Worm (Caenorhabditis elegans): ENCODE results near the gene twk-22.

twk-22 gene

ce11 chrX:16298173-16298572 is 8.1 kb upstream of the twk-22 start (continued):
- TF ChIP-seq nhr-120 (GFP tag; IDR thresholded peaks at IDR 0.05) (no peak), hlh-12 (tag; optimal IDR thresholded peaks at IDR 0.05) (peak; percentile 4), athp-1 (tag; optimal IDR thresholded peaks at IDR 0.05) (peak; percentile 14), attf-5 (GFP tag; optimal IDR thresholded peaks at IDR 0.05) (peak; percentile 11), hmg-20 (GFP tag; IDR thresholded peaks at IDR 0.05) (0 out of 2 replicates have a peak, but pooled peaks have one; percentile 37), K12H6.12 (tag; optimal IDR thresholded peaks at IDR 0.05) (no peak), mxl-1 (tag; optimal IDR thresholded peaks at IDR 0.05) (peak; percentile 62), F10E7.11 (tag; optimal IDR thresholded peaks at IDR 0.05) (peak; percentile 7), F57A8.1 (GFP tag; optimal IDR thresholded peaks at IDR 0.05) (no peak), snpc-1.1 (tag; optimal IDR thresholded peaks at IDR 0.05; ENCODE audit: insufficient read depth) (peak; percentile 72), lag-1 (GFP tag; IDR thresholded peaks at IDR 0.05) (no peak), B0019.2 (GFP tag; conservative IDR thresholded peaks at IDR 0.05) (no peak), ceh-58 (GFP tag; IDR thresholded peaks at IDR 0.05) (no peak), rcor-1 (GFP tag; IDR thresholded peaks at IDR 0.05) (peak; percentile 67), attf-6 (GFP tag; IDR thresholded peaks at IDR 0.05) (no peak), ztf-26 (tag; optimal IDR thresholded peaks at IDR 0.05) (peak; percentile 15), efl-1 (GFP tag; optimal IDR thresholded peaks at IDR 0.05) (no peak), C17E4.6 (GFP tag; IDR thresholded peaks at IDR 0.05) (no peak), gei-17 (GFP tag; optimal IDR thresholded peaks at IDR 0.05) (no peak), zim-3 (tag; optimal IDR thresholded peaks at IDR 0.05) (peak; percentile 71), nfyb-1 (GFP tag; IDR thresholded peaks at IDR 0.05) (peak; percentile 79), hlh-26 (GFP tag; conservative IDR thresholded peaks at IDR 0.05) (no peak), ztf-18 (tag; optimal IDR thresholded peaks at IDR 0.05) (peak; percentile 64), Y95B8A.8 (GFP tag; IDR thresholded peaks at IDR 0.05) (no peak), ztf-25 (GFP tag; IDR thresholded peaks at IDR 0.05) (0 out of 2 replicates have a peak, but pooled peaks have one; percentile 59), dpl-1 (GFP tag; optimal IDR thresholded peaks at IDR 0.05) (no peak), ztf-22 (GFP tag; optimal IDR thresholded peaks at IDR 0.05) (no peak), die-1 (tag; optimal IDR thresholded peaks at IDR 0.05) (peak; percentile 90), madf-10 (tag; optimal IDR thresholded peaks at IDR 0.05) (peak; percentile 75), snpc-1.3 (tag; optimal IDR thresholded peaks at IDR 0.05; ENCODE audit: insufficient read depth) (peak; percentile 59), pha-4 (tag; optimal IDR thresholded peaks at IDR 0.05) (no peak), repo-1 (tag; optimal IDR thresholded peaks at IDR 0.05) (peak; percentile 25), ccch-3 (GFP tag; optimal IDR thresholded peaks at IDR 0.05) (no peak), madf-6 (GFP tag; IDR thresholded peaks at IDR 0.05) (no peak; the same call in 1 of the 2 replicates), nhr-80 (tag; optimal IDR thresholded peaks at IDR 0.05) (peak; percentile 7), cebp-2 (GFP tag; IDR thresholded peaks at IDR 0.05) (no peak), F39B2.1 (GFP tag; IDR thresholded peaks at IDR 0.05) (no peak), tbp1 (GFP tag; optimal IDR thresholded peaks at IDR 0.05) (peak; percentile 94), ekl-4 (GFP tag; IDR thresholded peaks at IDR 0.05) (no peak), egl-18 (GFP tag; IDR thresholded peaks at IDR 0.05) (no peak), let-526 (GFP tag; IDR thresholded peaks at IDR 0.05) (no peak), mes-4 (tag; optimal IDR thresholded peaks at IDR 0.05) (peak; percentile 69), lin-35 (GFP tag; optimal IDR thresholded peaks at IDR 0.05) (peak in 1 of 3 experiments; percentile 32), egrh-3 (GFP tag; IDR thresholded peaks at IDR 0.05) (peak; percentile 8; the same call in 1 of the 2 replicates), lsy-27 (tag; optimal IDR thresholded peaks at IDR 0.05; ENCODE audit: borderline replicate concordance, insufficient read depth) (no peak), Y53G8AR.9 (GFP tag; conservative IDR thresholded peaks at IDR 0.05) (0 out of 2 replicates have a peak, but pooled peaks have one; percentile 33), ceh-27 (GFP tag; optimal IDR thresholded peaks at IDR 0.05) (peak; percentile 33), F37B4.10 (GFP tag; IDR thresholded peaks at IDR 0.05) (no peak), sptf-2 (GFP tag; optimal IDR thresholded peaks at IDR 0.05) (no peak)

Measured in whole organism, young adult.